Fruit fly (Drosophila melanogaster): ENCODE data around the gene Dop1R1.

Dop1R1 gene

DNA sequence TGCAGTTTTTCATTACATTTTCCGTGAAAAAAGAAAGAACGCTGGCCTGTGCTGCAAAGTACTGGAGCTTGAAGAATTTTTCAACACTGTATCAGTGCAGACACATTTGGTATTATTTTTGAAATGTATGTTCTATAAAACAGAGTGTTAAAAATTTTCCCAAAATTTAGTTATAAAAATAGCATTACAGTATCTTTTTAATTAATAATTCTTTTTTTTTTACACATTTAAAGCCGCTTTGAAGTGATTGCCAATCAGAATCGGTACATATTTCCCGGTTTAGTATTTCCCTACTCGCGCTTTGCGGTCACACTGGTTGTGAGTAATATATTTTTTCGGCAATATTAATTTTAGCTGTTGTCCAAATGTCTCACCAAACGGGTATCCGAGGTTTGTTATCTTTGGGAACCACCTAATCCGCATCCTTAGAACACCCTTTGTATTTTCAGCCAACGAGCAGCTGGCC lies 92.2 kb downstream of the Dop1R1 start, which contains the start of the genes Abi and twf (continued):
- TF ChIP-seq wdn (GFP tag; IDR thresholded peaks at IDR 0.05) (peak; percentile 32; the same call in 1 of the 2 replicates), BEAF-32 (GFP tag; optimal IDR thresholded peaks at IDR 0.05) (peak; percentile 34), CG2202 (tag; optimal IDR thresholded peaks at IDR 0.05) (peak; percentile 22), CTCF (GFP tag; optimal IDR thresholded peaks at IDR 0.05) (no peak), toy (GFP tag; IDR thresholded peaks at IDR 0.05) (no peak), kah (GFP tag; optimal IDR thresholded peaks at IDR 0.05) (no peak), oc (tag; optimal IDR thresholded peaks at IDR 0.05) (no peak), MTF-1 (GFP tag; optimal IDR thresholded peaks at IDR 0.05; ENCODE audit: borderline replicate concordance) (no peak), CG7271 (tag; optimal IDR thresholded peaks at IDR 0.05) (no peak), danr (GFP tag; IDR thresholded peaks at IDR 0.05) (no peak), dimm (GFP tag; IDR thresholded peaks at IDR 0.05) (no peak), CG5953 (GFP tag; IDR thresholded peaks at IDR 0.05) (no peak), ase (GFP tag; IDR thresholded peaks at IDR 0.05) (no peak), vfl (GFP tag; optimal IDR thresholded peaks at IDR 0.05) (peak; percentile 23), HHEX (GFP tag; optimal IDR thresholded peaks at IDR 0.05) (peak; percentile 58), pros (GFP tag; optimal IDR thresholded peaks at IDR 0.05) (no peak), crp (GFP tag; optimal IDR thresholded peaks at IDR 0.05) (peak in 1 of 2 experiments; percentile 56), ab (GFP tag; optimal IDR thresholded peaks at IDR 0.05) (no peak), Pdp1 (GFP tag; optimal IDR thresholded peaks at IDR 0.05) (peak; percentile 41 to 71), Max (GFP tag; optimal IDR thresholded peaks at IDR 0.05) (peak; percentile 85), mld (GFP tag; IDR thresholded peaks at IDR 0.05; ENCODE audit: partially characterized antibody) (no peak), grau (tag; optimal IDR thresholded peaks at IDR 0.05) (peak; percentile 57), CG12071 (GFP tag; optimal IDR thresholded peaks at IDR 0.05) (no peak), CG10959 (GFP tag; IDR thresholded peaks at IDR 0.05) (no peak), CG13775 (GFP tag; optimal IDR thresholded peaks at IDR 0.05) (peak; percentile 74), CG14667 (GFP tag; IDR thresholded peaks at IDR 0.05) (peak; percentile 52; the same call in 1 of the 2 replicates), gcm2 (GFP tag; optimal IDR thresholded peaks at IDR 0.05) (no peak), disco-r (GFP tag; optimal IDR thresholded peaks at IDR 0.05) (no peak), CG42726 (GFP tag; IDR thresholded peaks at IDR 0.05; ENCODE audit: partially characterized antibody) (no peak), Jarid2 (GFP tag; optimal IDR thresholded peaks at IDR 0.05) (no peak), CG7839 (tag; optimal IDR thresholded peaks at IDR 0.05) (peak; percentile 62), jigr1 (GFP tag; IDR thresholded peaks at IDR 0.05) (no peak), Hmx (GFP tag; optimal IDR thresholded peaks at IDR 0.05) (peak; percentile 38), CG9727 (GFP tag; optimal IDR thresholded peaks at IDR 0.05) (peak; percentile 66), CG11723 (GFP tag; optimal IDR thresholded peaks at IDR 0.05) (no peak), CG13424 (tag; optimal IDR thresholded peaks at IDR 0.05) (peak; percentile 67), yki (optimal IDR thresholded peaks at IDR 0.05) (no peak), corto (GFP tag; optimal IDR thresholded peaks at IDR 0.05) (no peak), CG15011 (GFP tag; optimal IDR thresholded peaks at IDR 0.05) (no peak), chn (GFP tag; optimal IDR thresholded peaks at IDR 0.05) (peak; percentile 71), tgo (GFP tag; IDR thresholded peaks at IDR 0.05) (peak; percentile 67), sqz (GFP tag; optimal IDR thresholded peaks at IDR 0.05) (no peak), croc (GFP tag; conservative IDR thresholded peaks at IDR 0.05) (no peak; the same call in 2 of the 3 replicates), lab (GFP tag; optimal IDR thresholded peaks at IDR 0.05) (peak; percentile 78), Ptx1 (GFP tag; IDR thresholded peaks at IDR 0.05) (peak; percentile 71), Dp (GFP tag; optimal IDR thresholded peaks at IDR 0.05) (peak; percentile 15), CG17829 (tag; optimal IDR thresholded peaks at IDR 0.05) (peak; percentile 48), inv (GFP tag; IDR thresholded peaks at IDR 0.05; ENCODE audit: partially characterized antibody) (no peak), CG7357 (GFP tag; IDR thresholded peaks at IDR 0.05) (no peak), CG15696 (tag; optimal IDR thresholded peaks at IDR 0.05) (peak; percentile 50), zfh2 (GFP tag; optimal IDR thresholded peaks at IDR 0.05) (peak; percentile 74)
